Worm (Caenorhabditis elegans) whole organism, L3 larva: Measurements from ENCODE around the gene sre-48.

Experiments used
- nhr-12 ChIP-seq: fragments of 150-350 bp; optimal IDR thresholded peaks from 2 replicates; lab custom pipeline; 2014; ENCODE audit warnings: missing biosample characterization, missing genetic modification characterization
- unc-62 ChIP-seq: fragments of 150-350 bp; sonication (generic microtip); optimal IDR thresholded peaks from 4 replicates; lab custom pipeline; 2014; ENCODE audit warnings: missing biosample characterization, missing genetic modification reagents, missing genetic modification characterization

DNA sequence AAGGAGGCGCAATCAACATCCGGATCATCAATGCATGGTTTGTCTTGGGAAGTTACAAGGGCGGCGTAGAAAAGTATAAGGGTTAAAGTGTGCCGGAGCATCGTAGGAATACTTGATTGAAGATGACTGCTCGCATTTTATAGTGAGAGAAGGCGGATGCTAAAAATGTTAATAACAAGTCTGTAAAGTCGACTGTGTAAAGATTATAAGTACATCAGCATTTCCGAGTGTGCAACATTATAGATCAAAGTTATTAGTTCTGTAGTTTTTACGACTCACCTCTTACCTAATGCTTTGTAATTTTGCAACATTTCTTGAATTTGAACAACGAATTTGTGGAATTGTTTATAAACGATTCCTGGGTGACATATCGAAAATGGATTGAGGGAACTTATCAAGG is 15.3 kb upstream of the sre-48 start, which contains the start of gene Y39G8B.7:
- no peak for TF ChIP-seq nhr-12 (tag; lab: Kevin White, UChicago)
- no peak for TF ChIP-seq unc-62 (GFP tag; lab: Kevin White, UChicago)
